Fruit fly (Drosophila melanogaster): Measurements from ENCODE around the gene EndoA.

DNA sequence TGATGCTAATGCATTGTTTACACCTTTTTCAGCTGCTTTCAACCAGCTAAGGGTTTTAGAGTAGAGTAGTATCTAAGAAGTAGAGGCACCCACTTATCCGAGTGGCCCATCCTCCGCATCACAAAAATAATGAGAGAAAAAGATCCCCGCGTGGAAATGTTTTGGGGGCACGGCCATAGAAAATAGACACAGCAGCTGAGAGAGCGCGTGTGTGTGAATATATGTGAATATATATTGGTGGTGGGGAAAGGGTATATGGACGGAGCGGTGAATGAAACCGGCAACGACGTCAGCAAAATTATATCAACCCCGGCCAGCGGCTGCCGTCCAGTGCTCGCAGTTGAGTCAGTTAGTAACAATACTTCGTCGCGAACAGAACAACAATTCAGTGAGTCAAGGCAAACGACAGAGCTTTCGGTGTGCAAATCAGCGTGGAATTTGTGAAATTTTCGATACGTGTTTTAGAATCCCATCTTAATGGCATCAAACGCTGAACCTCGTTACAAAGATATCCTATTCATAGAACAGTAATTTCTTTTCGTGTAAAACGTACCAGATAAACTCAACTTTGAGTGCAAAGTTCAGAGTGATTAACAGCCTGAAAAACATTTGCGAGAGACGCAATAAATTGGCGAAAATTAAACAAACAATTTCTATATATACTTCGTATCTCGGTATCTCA, 8.3 kb downstream of the EndoA start, which contains the start of gene Xrp1:
- no peak for TF ChIP-seq CG11560 (tag; IDR thresholded peaks at IDR 0.05)
- TF ChIP-seq bigmax (GFP tag; optimal IDR thresholded peaks at IDR 0.05) = no peak

All from whole organism, embryonic.